Fruit fly (Drosophila melanogaster) whole organism, pupa: Measurements from ENCODE around the gene shv.

Source experiments
- CG10348 ChIP-seq: fragments of 200-800 bp; sonication (Bioruptor generic); IDR thresholded peaks from 2 replicates; pipeline ENCODE4 v1.3.6; 2022; ENCODE audit warnings: missing biosample characterization, missing genetic modification characterization
- CG12605 ChIP-seq: fragments of 200-800 bp; sonication (Bioruptor generic); IDR thresholded peaks from 2 replicates; pipeline ENCODE4 v1.3.6; 2022; ENCODE audit warnings: missing biosample characterization, missing genetic modification characterization
- CG32121 ChIP-seq: fragments of 200-800 bp; sonication (Bioruptor generic); IDR thresholded peaks from 2 replicates; pipeline ENCODE4 v1.3.6; 2022; ENCODE audit warnings: missing biosample characterization, missing genetic modification characterization
- CG34367 ChIP-seq: fragments of 200-800 bp; sonication (Bioruptor generic); optimal IDR thresholded peaks from 2 replicates; lab custom pipeline; 2018; ENCODE audit warnings: missing biosample characterization, mild to moderate bottlenecking, missing genetic modification characterization
- CG8159 ChIP-seq: fragments of 200-800 bp; sonication (Bioruptor generic); optimal IDR thresholded peaks from 3 replicates; lab custom pipeline; 2018; ENCODE audit warnings: missing biosample characterization, mild to moderate bottlenecking, missing genetic modification characterization, moderate library complexity
- CG8301 ChIP-seq: fragments of 200-800 bp; sonication (Bioruptor generic); optimal IDR thresholded peaks from 2 replicates; lab custom pipeline; 2018; ENCODE audit warnings: missing biosample characterization, mild to moderate bottlenecking, missing genetic modification characterization
- D1 ChIP-seq: fragments of 200-800 bp; sonication (Bioruptor generic); optimal IDR thresholded peaks from 2 replicates; lab custom pipeline; 2018; ENCODE audit warnings: missing biosample characterization, mild to moderate bottlenecking, missing genetic modification characterization, moderate library complexity
- Ets98B ChIP-seq: fragments of 200-800 bp; sonication (Bioruptor generic); IDR thresholded peaks from 2 replicates; pipeline ENCODE4 v1.3.6; 2022; ENCODE audit warnings: missing biosample characterization, missing genetic modification characterization
- Pif1B ChIP-seq: fragments of 200-800 bp; sonication (Bioruptor generic); optimal IDR thresholded peaks from 3 replicates; lab custom pipeline; 2016; ENCODE audit warnings: missing biosample characterization, missing genetic modification characterization
- fd96Ca ChIP-seq: fragments of 200-800 bp; sonication (Bioruptor generic); IDR thresholded peaks from 3 replicates; pipeline ENCODE4 v1.3.6; 2022; ENCODE audit warnings: missing biosample characterization, missing genetic modification characterization
- rn ChIP-seq: fragments of 200-800 bp; sonication (Bioruptor generic); IDR thresholded peaks from 2 replicates; pipeline ENCODE4 v1.3.6; 2022; ENCODE audit warnings: missing biosample characterization, missing genetic modification characterization

DNA sequence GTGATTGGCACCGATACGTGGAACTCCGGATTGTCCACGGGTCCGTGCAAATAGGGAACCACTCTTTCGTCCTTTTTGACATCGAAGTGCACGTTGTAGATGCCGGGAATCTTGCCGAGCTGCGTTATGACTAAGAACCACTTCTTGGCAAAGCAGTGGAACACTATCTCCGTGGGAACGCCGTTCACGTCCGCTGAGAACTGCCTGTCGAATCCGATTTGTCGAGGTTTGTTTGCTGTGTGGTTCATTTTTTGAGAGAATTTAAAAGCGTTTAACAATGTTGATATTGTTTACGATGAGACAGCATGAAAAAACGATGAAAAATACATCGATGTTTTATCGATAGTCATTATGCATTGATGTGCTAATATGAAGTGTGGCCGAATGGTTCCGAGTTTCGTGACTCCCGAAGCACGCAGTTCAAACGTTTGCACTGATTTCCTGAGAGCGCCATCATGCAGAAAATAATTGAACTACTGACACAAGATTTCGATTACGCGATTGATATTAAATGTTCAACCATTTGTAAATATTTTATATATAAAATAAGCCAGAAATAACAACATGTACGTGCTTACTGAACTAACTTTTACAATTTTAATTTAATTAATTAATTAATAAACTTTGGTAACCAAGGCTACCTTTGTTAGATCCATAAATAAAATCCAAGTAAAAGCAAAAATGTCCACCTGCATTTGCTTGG, 31.6 kb upstream of the shv start, which contains the start of the genes CG11885 and CG13692:
- TF ChIP-seq CG32121 (GFP tag; lab: Robert Waterston, UW) (no peak), D1 (tag; lab: Kevin White, UChicago) (no peak), CG12605 (GFP tag; lab: Robert Waterston, UW) (no peak), CG34367 (tag; lab: Kevin White, UChicago) (no peak), fd96Ca (GFP tag; lab: Robert Waterston, UW) (no peak), Ets98B (GFP tag; lab: Robert Waterston, UW) (no peak), CG8159 (tag; lab: Kevin White, UChicago) (no peak), CG10348 (GFP tag; lab: Robert Waterston, UW) (no peak), rn (GFP tag; lab: Robert Waterston, UW) (no peak), CG8301 (tag; lab: Kevin White, UChicago) (no peak), Pif1B (no peak)
